Fruit fly (Drosophila melanogaster) whole organism, embryonic: Measurements from ENCODE around the gene CG15643.

ENCODE experiments used
- CG11560 ChIP-seq: fragments of 200-800 bp; sonication (Bioruptor generic); IDR thresholded peaks from 3 replicates; pipeline ENCODE4 v1.3.6; 2022; ENCODE audit warnings: missing biosample characterization, missing genetic modification characterization
- CG12391 ChIP-seq: fragments of 200-800 bp; sonication (Bioruptor generic); optimal IDR thresholded peaks from 3 replicates; lab custom pipeline; 2018; ENCODE audit warnings: missing biosample characterization, mild to moderate bottlenecking, missing genetic modification characterization, moderate library complexity
- CG17612 ChIP-seq: fragments of 200-800 bp; sonication (Bioruptor generic); IDR thresholded peaks from 2 replicates; pipeline ENCODE4 v1.3.6; 2022; ENCODE audit warnings: missing biosample characterization, missing genetic modification characterization
- CG3163 ChIP-seq: fragments of 200-800 bp; sonication (Bioruptor generic); optimal IDR thresholded peaks from 3 replicates; lab custom pipeline; 2016; ENCODE audit warnings: missing biosample characterization, missing genetic modification characterization
- CG34422 ChIP-seq: fragments of 200-800 bp; sonication (Bioruptor generic); IDR thresholded peaks from 3 replicates; pipeline ENCODE4 v1.3.6; 2022; ENCODE audit warnings: missing biosample characterization, missing genetic modification characterization
- Deaf1 ChIP-seq: fragments of 200-800 bp; optimal IDR thresholded peaks from 3 replicates; lab custom pipeline; 2019; ENCODE audit warnings: missing biosample characterization, mild to moderate bottlenecking, missing genetic modification characterization, moderate library complexity
- Dip3 ChIP-seq: fragments of 200-800 bp; sonication (Bioruptor generic); optimal IDR thresholded peaks from 3 replicates; lab custom pipeline; 2016; ENCODE audit warnings: missing biosample characterization, missing genetic modification characterization
- Ets97D ChIP-seq: fragments of 200-800 bp; sonication (Bioruptor generic); optimal IDR thresholded peaks from 3 replicates; lab custom pipeline; 2016; ENCODE audit warnings: missing biosample characterization, missing genetic modification characterization
- Sox102F ChIP-seq: fragments of 200-800 bp; sonication (Bioruptor generic); optimal IDR thresholded peaks from 2 replicates; lab custom pipeline; 2018; ENCODE audit warnings: missing biosample characterization, mild to moderate bottlenecking, missing genetic modification characterization, moderate library complexity
- az2 ChIP-seq: fragments of 200-800 bp; sonication (Bioruptor generic); optimal IDR thresholded peaks from 3 replicates; lab custom pipeline; 2016; ENCODE audit warnings: missing biosample characterization, missing genetic modification characterization
- h ChIP-seq: fragments of >200 bp; optimal IDR thresholded peaks from 2 replicates; lab custom pipeline; 2017
- sob ChIP-seq: fragments of 200-800 bp; sonication (Bioruptor generic); IDR thresholded peaks from 2 replicates; pipeline ENCODE4 v1.3.6; 2022; ENCODE audit warnings: missing biosample characterization, missing genetic modification characterization
- sug ChIP-seq: fragments of 200-800 bp; optimal IDR thresholded peaks from 2 replicates; lab custom pipeline; 2019; ENCODE audit warnings: missing biosample characterization, mild to moderate bottlenecking, missing genetic modification characterization, moderate library complexity

dm6 chrX:15615426-15615825 lies 43.5 kb upstream of the CG15643 start:
- TF ChIP-seq sob (GFP tag; lab: Robert Waterston, UW) (peak; percentile 51; the same call in 1 of the 2 replicates), Ets97D (GFP tag; lab: Kevin White, UChicago) (no peak), sug (tag; lab: Kevin White, UChicago) (no peak), Sox102F (GFP tag; lab: Kevin White, UChicago) (peak; percentile 82), az2 (peak; percentile 70), Dip3 (GFP tag; lab: Kevin White, UChicago) (no peak), h (no peak), Deaf1 (peak; percentile 16), CG3163 (no peak), CG11560 (tag; lab: Robert Waterston, UW) (peak; percentile 23; the same call in 1 of the 3 replicates), CG12391 (peak; percentile 73), CG34422 (0 out of 3 replicates have a peak, but pooled peaks have one; percentile 39), CG17612 (GFP tag; lab: Robert Waterston, UW) (no peak)
